Worm (Caenorhabditis elegans) whole organism, L1 larva: ENCODE data around the gene mes-2.

Experiments
- C16A3.4 ChIP-seq: fragments of 150-350 bp; optimal IDR thresholded peaks from 2 replicates; lab custom pipeline; 2014; ENCODE audit warnings: missing biosample characterization, missing genetic modification characterization
- C34B4.2 ChIP-seq: sonication (generic microtip); optimal IDR thresholded peaks from 2 replicates; lab custom pipeline; 2017; ENCODE audit warnings: mild to moderate bottlenecking, missing genetic modification characterization, missing compliant biosample characterization
- F16B12.6 ChIP-seq: fragments of 150-350 bp; optimal IDR thresholded peaks from 2 replicates; lab custom pipeline; 2014; ENCODE audit warnings: missing biosample characterization, missing genetic modification characterization
- Y116A8C.19 ChIP-seq: sonication (generic microtip); optimal IDR thresholded peaks from 2 replicates; lab custom pipeline; 2016; ENCODE audit warnings: missing compliant biosample characterization, missing genetic modification characterization, borderline replicate concordance
- alr-1 ChIP-seq: fragments of 200-800 bp; sonication (Bioruptor generic); optimal IDR thresholded peaks from 2 replicates; lab custom pipeline; 2018; ENCODE audit warnings: borderline replicate concordance, mild to moderate bottlenecking, missing genetic modification characterization, missing compliant biosample characterization
- aly-2 ChIP-seq: fragments of 150-350 bp; optimal IDR thresholded peaks from 2 replicates; lab custom pipeline; 2014; ENCODE audit warnings: missing biosample characterization, missing genetic modification characterization
- ama-1 ChIP-seq: fragments of 150-350 bp; optimal IDR thresholded peaks from 2 replicates; lab custom pipeline; 2014
- ceh-63 ChIP-seq: fragments of 200-800 bp; sonication (Bioruptor generic); optimal IDR thresholded peaks from 2 replicates; lab custom pipeline; 2018; ENCODE audit warnings: mild to moderate bottlenecking, missing genetic modification characterization, missing compliant biosample characterization
- ceh-8 ChIP-seq: fragments of 200-800 bp; sonication (Bioruptor generic); optimal IDR thresholded peaks from 2 replicates; lab custom pipeline; 2018; ENCODE audit warnings: mild to moderate bottlenecking, missing genetic modification characterization, moderate library complexity, missing compliant biosample characterization
- ceh-82 ChIP-seq, 3 experiments: fragments of 150-350 bp in 1 of 3; sonication (generic microtip) in 2 of 3; optimal IDR thresholded peaks; 2 replicates each; lab custom pipeline; 2014 to 2017; ENCODE audit warnings: missing biosample characterization in 3 of 3, missing genetic modification characterization in 3 of 3
- ceh-88 ChIP-seq: fragments of 200-800 bp; sonication (Bioruptor generic); IDR thresholded peaks from 2 replicates; pipeline ENCODE4 v1.3.6; 2022; ENCODE audit warnings: missing genetic modification characterization, missing compliant biosample characterization
- dpl-1 ChIP-seq, 3 experiments: fragments of 150-350 bp in 2 of 3; sonication (generic microtip) in 1 of 3; optimal IDR thresholded peaks; 2 replicates each; lab custom pipeline; 2014 to 2017; ENCODE audit warnings: missing biosample characterization in 3 of 3, missing genetic modification characterization in 3 of 3, missing genetic modification reagents in 3 of 3
- dsc-1 ChIP-seq: sonication (generic microtip); optimal IDR thresholded peaks from 2 replicates; lab custom pipeline; 2016; ENCODE audit warnings: mild to moderate bottlenecking, missing genetic modification characterization, missing compliant biosample characterization
- efl-1 ChIP-seq, 4 experiments: fragments of 150-350 bp; optimal IDR thresholded peaks in 3 of 4; peaks in 1 of 4; 1 replicate in 1 of 4; 2 replicates in 3 of 4; lab custom pipeline; 2014; ENCODE audit warnings: missing biosample characterization in 2 of 4, missing genetic modification characterization in 2 of 4, missing genetic modification reagents in 2 of 4
- efl-3 ChIP-seq: fragments of 200-800 bp; sonication (Bioruptor generic); optimal IDR thresholded peaks from 2 replicates; lab custom pipeline; 2018; ENCODE audit warnings: mild to moderate bottlenecking, missing genetic modification characterization, missing compliant biosample characterization
- egl-13 ChIP-seq: sonication (generic microtip); optimal IDR thresholded peaks from 2 replicates; lab custom pipeline; 2016; ENCODE audit warnings: missing genotype, missing genetic modification reagents, missing genetic modification characterization, missing compliant biosample characterization
- egl-27 ChIP-seq, 2 experiments: fragments of 150-350 bp in 1 of 2; sonication (generic microtip); optimal IDR thresholded peaks; 3 replicates each; lab custom pipeline; 2017 to 2018; ENCODE audit warnings: missing biosample characterization in 2 of 2, missing genetic modification characterization in 2 of 2, missing genetic modification reagents in 2 of 2
- elt-2 ChIP-seq: sonication (generic microtip); optimal IDR thresholded peaks from 2 replicates; lab custom pipeline; 2016; ENCODE audit warnings: missing genetic modification characterization, mild to moderate bottlenecking, inconsistent platforms, missing compliant biosample characterization, missing genetic modification reagents
- ets-5 ChIP-seq: fragments of 200-800 bp; sonication (Bioruptor generic); IDR thresholded peaks from 2 replicates; pipeline ENCODE4 v1.3.6; 2022; ENCODE audit warnings: missing genetic modification characterization, missing compliant biosample characterization
- fkh-10 ChIP-seq: sonication (generic microtip); optimal IDR thresholded peaks from 2 replicates; lab custom pipeline; 2017; ENCODE audit warnings: missing biosample characterization, missing genetic modification reagents, missing genetic modification characterization
- fkh-8 ChIP-seq: sonication (generic microtip); optimal IDR thresholded peaks from 2 replicates; lab custom pipeline; 2016; ENCODE audit warnings: mild to moderate bottlenecking, missing genetic modification characterization, missing compliant biosample characterization
- fos-1 ChIP-seq: fragments of 150-350 bp; optimal IDR thresholded peaks from 2 replicates; lab custom pipeline; 2014; ENCODE audit warnings: missing biosample characterization, missing genetic modification characterization
- hlh-17 ChIP-seq: fragments of 200-800 bp; sonication (Bioruptor generic); optimal IDR thresholded peaks from 2 replicates; lab custom pipeline; 2018; ENCODE audit warnings: missing genetic modification characterization, mild to moderate bottlenecking, missing compliant biosample characterization, moderate library complexity, borderline replicate concordance
- hpl-2 ChIP-seq: fragments of 150-350 bp; optimal IDR thresholded peaks from 2 replicates; lab custom pipeline; 2014; ENCODE audit warnings: missing biosample characterization, missing genetic modification reagents, missing genetic modification characterization
- lin-14 ChIP-seq: fragments of 200-800 bp; sonication (Bioruptor generic); optimal IDR thresholded peaks from 2 replicates; lab custom pipeline; 2018; ENCODE audit warnings: mild to moderate bottlenecking, missing genetic modification characterization, moderate library complexity, missing compliant biosample characterization
- lin-15B ChIP-seq: fragments of 150-350 bp; sonication (generic microtip); optimal IDR thresholded peaks from 3 replicates; lab custom pipeline; 2014; ENCODE audit warnings: missing biosample characterization, missing genetic modification characterization
- lin-39 ChIP-seq: fragments of 150-350 bp; optimal IDR thresholded peaks from 2 replicates; lab custom pipeline; 2014; ENCODE audit warnings: missing biosample characterization, missing genetic modification reagents, missing genetic modification characterization
- mab-9 ChIP-seq: fragments of 200-800 bp; sonication (Bioruptor generic); IDR thresholded peaks from 2 replicates; pipeline ENCODE4 v1.3.6; 2022; ENCODE audit warnings: missing genetic modification reagents, missing genetic modification characterization, missing compliant biosample characterization
- mdl-1 ChIP-seq, 2 experiments: fragments of 150-350 bp; optimal IDR thresholded peaks; 2 replicates each; lab custom pipeline; 2014 to 2017; ENCODE audit warnings: missing biosample characterization in 2 of 2, missing genetic modification characterization in 2 of 2, inconsistent platforms in 1 of 2
- mef-2 ChIP-seq: fragments of 150-350 bp; optimal IDR thresholded peaks from 2 replicates; lab custom pipeline; 2014; ENCODE audit warnings: missing biosample characterization, missing genetic modification characterization
- mep-1 ChIP-seq: fragments of 150-350 bp; optimal IDR thresholded peaks from 2 replicates; lab custom pipeline; 2014; ENCODE audit warnings: missing biosample characterization, missing genetic modification characterization
- nhr-11 ChIP-seq: fragments of 150-350 bp; optimal IDR thresholded peaks from 2 replicates; lab custom pipeline; 2014; ENCODE audit warnings: missing biosample characterization, missing genetic modification characterization
- nhr-19 ChIP-seq: fragments of 200-800 bp; sonication (Bioruptor generic); conservative IDR thresholded peaks from 2 replicates; pipeline ENCODE4 v1.3.6; 2022; ENCODE audit warnings: missing genetic modification characterization, missing compliant biosample characterization
- nhr-237 ChIP-seq: fragments of 150-350 bp; optimal IDR thresholded peaks from 2 replicates; lab custom pipeline; 2014; ENCODE audit warnings: missing biosample characterization, missing genetic modification characterization
- nhr-47 ChIP-seq: sonication (generic microtip); optimal IDR thresholded peaks from 2 replicates; lab custom pipeline; 2016; ENCODE audit warnings: mild to moderate bottlenecking, missing genetic modification characterization, moderate library complexity, missing compliant biosample characterization
- nhr-71 ChIP-seq: sonication (generic microtip); optimal IDR thresholded peaks from 2 replicates; lab custom pipeline; 2016; ENCODE audit warnings: mild to moderate bottlenecking, missing genetic modification characterization, moderate library complexity, missing compliant biosample characterization
- nhr-84 ChIP-seq: sonication (generic microtip); optimal IDR thresholded peaks from 2 replicates; lab custom pipeline; 2017; ENCODE audit warnings: missing biosample characterization, missing genetic modification characterization
- nhr-85 ChIP-seq: sonication (generic microtip); peaks from one replicate; lab custom pipeline; 2016; ENCODE audit warnings: missing genetic modification characterization, inconsistent platforms, missing compliant biosample characterization
- rnt-1 ChIP-seq: sonication (generic microtip); optimal IDR thresholded peaks from 2 replicates; lab custom pipeline; 2016; ENCODE audit warnings: mild to moderate bottlenecking, missing genetic modification characterization, moderate library complexity, missing compliant biosample characterization
- sox-4 ChIP-seq: sonication (generic microtip); optimal IDR thresholded peaks from 2 replicates; lab custom pipeline; 2016; ENCODE audit warnings: missing genetic modification characterization, missing compliant biosample characterization
- sptf-1 ChIP-seq: fragments of 150-350 bp; optimal IDR thresholded peaks from 2 replicates; lab custom pipeline; 2014; ENCODE audit warnings: missing biosample characterization, missing genetic modification characterization
- sup-37 ChIP-seq: fragments of 200-800 bp; sonication (Bioruptor generic); optimal IDR thresholded peaks from 2 replicates; lab custom pipeline; 2018; ENCODE audit warnings: mild to moderate bottlenecking, missing genetic modification characterization, missing compliant biosample characterization
- swsn-7 ChIP-seq: sonication (generic microtip); optimal IDR thresholded peaks from 2 replicates; lab custom pipeline; 2016; ENCODE audit warnings: missing genetic modification characterization, missing compliant biosample characterization
- tbx-2 ChIP-seq: sonication (generic microtip); optimal IDR thresholded peaks from 2 replicates; lab custom pipeline; 2016; ENCODE audit warnings: missing genetic modification characterization, missing compliant biosample characterization
- unc-130 ChIP-seq: fragments of 150-350 bp; optimal IDR thresholded peaks from 2 replicates; lab custom pipeline; 2017; ENCODE audit warnings: missing biosample characterization, missing genetic modification characterization, inconsistent platforms
- unc-30 ChIP-seq: sonication (generic microtip); optimal IDR thresholded peaks from 2 replicates; lab custom pipeline; 2017; ENCODE audit warnings: missing biosample characterization, missing genetic modification characterization
- unc-62 ChIP-seq: fragments of 150-350 bp; optimal IDR thresholded peaks from 2 replicates; lab custom pipeline; 2014; ENCODE audit warnings: missing biosample characterization, missing genetic modification reagents, missing genetic modification characterization
- vab-15 ChIP-seq: sonication (generic microtip); optimal IDR thresholded peaks from 2 replicates; lab custom pipeline; 2017; ENCODE audit warnings: missing genotype, mild to moderate bottlenecking, missing genetic modification characterization, missing compliant biosample characterization
- xbp-1 ChIP-seq: sonication (generic microtip); optimal IDR thresholded peaks from 2 replicates; lab custom pipeline; 2016; ENCODE audit warnings: missing genetic modification characterization, missing compliant biosample characterization
- zag-1 ChIP-seq: fragments of 150-350 bp; optimal IDR thresholded peaks from 2 replicates; lab custom pipeline; 2014; ENCODE audit warnings: missing biosample characterization, missing genetic modification characterization
- zip-4 ChIP-seq: fragments of 200-800 bp; sonication (Bioruptor generic); optimal IDR thresholded peaks from 2 replicates; lab custom pipeline; 2018; ENCODE audit warnings: mild to moderate bottlenecking, missing genetic modification characterization, moderate library complexity, missing compliant biosample characterization
- ztf-4 ChIP-seq: fragments of 150-350 bp; optimal IDR thresholded peaks from 2 replicates; lab custom pipeline; 2014; ENCODE audit warnings: missing biosample characterization, missing genetic modification characterization

The mes-2 gene

DNA sequence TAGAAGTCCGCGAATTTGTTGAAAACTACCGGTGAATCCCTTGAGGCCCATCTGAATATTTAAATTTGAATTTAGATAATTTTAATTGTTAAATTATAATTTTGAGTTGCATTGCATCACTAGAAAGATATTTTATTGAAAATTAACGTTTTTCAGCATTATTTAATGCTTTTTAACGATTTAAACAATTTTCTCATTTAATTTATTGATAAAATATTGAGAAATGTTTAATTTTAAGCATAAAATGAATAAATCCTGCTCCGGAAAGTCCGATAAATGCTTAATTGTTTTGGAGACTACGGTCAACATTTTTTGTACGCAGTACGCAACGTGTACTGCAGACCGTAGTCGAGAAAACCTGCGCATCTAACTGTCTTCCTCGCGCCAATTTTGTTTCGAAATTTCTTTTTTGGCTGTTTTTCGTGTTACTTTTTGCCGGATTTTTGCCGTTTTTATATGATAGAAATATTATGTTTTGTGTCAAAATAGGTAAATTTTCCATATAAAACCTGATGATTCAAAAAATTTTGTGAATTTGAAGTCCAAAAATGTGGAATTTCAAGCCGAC is 34.3 kb upstream of the mes-2 start, which contains the start of the genes Y54G11A.17, lin-7 and elof-1 (continued):
- peak; percentile 77 for TF ChIP-seq hpl-2 (GFP tag; lab: Kevin White, UChicago)
- TF ChIP-seq lin-14 (GFP tag; lab: Kevin White, UChicago), result peak; percentile 89
- TF ChIP-seq ets-5 (GFP tag; lab: Robert Waterston, UW), result no peak
- TF ChIP-seq nhr-237, result peak; percentile 36
- peak; percentile 42 for TF ChIP-seq mef-2 (tag; lab: Kevin White, UChicago)
- no peak for TF ChIP-seq nhr-11 (tag; lab: Kevin White, UChicago)
- TF ChIP-seq xbp-1 (tag; lab: Kevin White, UChicago), result peak; percentile 85
- TF ChIP-seq tbx-2, result peak; percentile 83
- no peak for TF ChIP-seq sup-37 (GFP tag; lab: Kevin White, UChicago)
- TF ChIP-seq zip-4 (GFP tag; lab: Kevin White, UChicago), result peak; percentile 61
- peak; percentile 96 for TF ChIP-seq vab-15 (tag; lab: Kevin White, UChicago)
- peak; percentile 32 for TF ChIP-seq aly-2 (tag; lab: Kevin White, UChicago)
- peak; percentile 49 for TF ChIP-seq lin-39
- TF ChIP-seq dsc-1, result peak; percentile 68
- no peak; the same call in 1 of the 2 replicates for TF ChIP-seq mab-9
- TF ChIP-seq ceh-63 (GFP tag; lab: Kevin White, UChicago), result no peak
- TF ChIP-seq ztf-4, result peak; percentile 44
- TF ChIP-seq nhr-71 (tag; lab: Kevin White, UChicago), result peak; percentile 90
- TF ChIP-seq ceh-82 (tag; optimal IDR thresholded peaks at IDR 0.05; lab: Kevin White, UChicago), result peak; percentile 82 to 96 (median 86)
- no peak for TF ChIP-seq sptf-1 (tag; lab: Kevin White, UChicago)
- peak; percentile 79 for TF ChIP-seq swsn-7 (tag; lab: Kevin White, UChicago)
- no peak for TF ChIP-seq egl-27 (tag; optimal IDR thresholded peaks at IDR 0.05; lab: Kevin White, UChicago)
- no peak for TF ChIP-seq unc-62
- TF ChIP-seq dpl-1 (GFP tag; optimal IDR thresholded peaks at IDR 0.05; lab: Kevin White, UChicago), result peak; percentile 90 to 92 (median 90)
- peak; percentile 25 for TF ChIP-seq ceh-8 (GFP tag; lab: Kevin White, UChicago)
- TF ChIP-seq zag-1 (tag; lab: Kevin White, UChicago), result no peak
- peak; percentile 52 for TF ChIP-seq egl-13 (tag; lab: Kevin White, UChicago)
- TF ChIP-seq unc-30 (tag; lab: Kevin White, UChicago), result no peak
- TF ChIP-seq ama-1 (lab: Kevin White, UChicago), result peak; percentile 63
- TF ChIP-seq alr-1 (tag; lab: Kevin White, UChicago), result no peak
- peak; percentile 62 for TF ChIP-seq ceh-88 (GFP tag; lab: Robert Waterston, UW)
- TF ChIP-seq mdl-1 (tag; optimal IDR thresholded peaks at IDR 0.05; lab: Kevin White, UChicago), result peak in 1 of 2 experiments; percentile 88
- TF ChIP-seq mep-1 (tag; lab: Kevin White, UChicago), result peak; percentile 97
- TF ChIP-seq C16A3.4, result peak; percentile 96
- TF ChIP-seq nhr-47 (tag; lab: Kevin White, UChicago), result peak; percentile 89
- TF ChIP-seq efl-1 (optimal IDR thresholded peaks at IDR 0.05; lab: Kevin White, UChicago), result peak; percentile 91 to 93
- TF ChIP-seq efl-1 (GFP tag; optimal IDR thresholded peaks at IDR 0.05 in 1 of 2; lab: Kevin White, UChicago), result peak; percentile 88 to 98
- peak; percentile 81 for TF ChIP-seq nhr-19 (GFP tag; lab: Robert Waterston, UW)
- peak; percentile 86 for TF ChIP-seq lin-15B (tag; lab: Kevin White, UChicago)
- TF ChIP-seq fkh-8 (tag; lab: Kevin White, UChicago), result peak; percentile 92
- TF ChIP-seq nhr-84 (tag; lab: Kevin White, UChicago), result no peak
- TF ChIP-seq fkh-10 (GFP tag; lab: Kevin White, UChicago), result peak; percentile 68
- TF ChIP-seq rnt-1, result peak; percentile 87
- peak; percentile 86 for TF ChIP-seq nhr-85 (tag; lab: Kevin White, UChicago)
- TF ChIP-seq C34B4.2, result no peak
- TF ChIP-seq elt-2 (tag; lab: Kevin White, UChicago), result no peak
- TF ChIP-seq sox-4 (tag; lab: Kevin White, UChicago), result no peak
- TF ChIP-seq unc-130 (tag; lab: Kevin White, UChicago), result peak; percentile 99
- peak; percentile 86 for TF ChIP-seq fos-1 (tag; lab: Kevin White, UChicago)
- no peak for TF ChIP-seq hlh-17
- TF ChIP-seq efl-3 (GFP tag; lab: Kevin White, UChicago), result no peak
- no peak for TF ChIP-seq Y116A8C.19
- peak; percentile 99 for TF ChIP-seq F16B12.6 (tag; lab: Kevin White, UChicago)
